Worm (Caenorhabditis elegans) whole organism, midembryonic: ENCODE measurements around the gene srh-178.
"Not testable (repeated sequence)": the region's sequence is repeated elsewhere in the genome, so short reads cannot be mapped to it uniquely, and the experiment has no call there.

Source experiments
- cog-1 ChIP-seq: sonication (generic microtip); optimal IDR thresholded peaks from 2 replicates; lab custom pipeline; 2016; ENCODE audit warnings: missing genetic modification characterization, missing compliant biosample characterization
- flt-1 ChIP-seq: fragments of 200-800 bp; sonication (Bioruptor generic); IDR thresholded peaks from 2 replicates; pipeline ENCODE4 v1.3.6; 2022; ENCODE audit warnings: missing genetic modification characterization, missing compliant biosample characterization

DNA sequence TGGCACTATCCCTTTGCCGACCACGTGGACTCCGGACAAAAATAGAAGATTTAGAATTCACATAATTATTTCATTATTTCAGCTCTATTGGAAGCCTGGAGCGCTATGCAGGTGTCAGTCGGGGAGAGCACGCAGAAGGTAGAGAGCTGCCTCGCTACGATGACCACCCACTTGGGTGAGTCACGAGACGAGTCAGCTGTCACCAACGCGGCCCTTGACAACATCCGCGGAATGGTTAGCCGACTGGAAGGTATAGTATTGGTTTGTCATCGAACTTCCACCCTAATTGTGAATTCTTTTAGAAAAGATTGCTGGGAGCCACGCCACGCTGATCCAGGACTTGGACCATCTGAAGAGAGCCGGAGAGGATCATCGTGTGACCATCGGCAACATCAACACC, 40.7 kb downstream of the srh-178 start, which contains the start of gene ZK262.9:
- not testable (repeated sequence) for TF ChIP-seq flt-1 (GFP tag; lab: Robert Waterston, UW); cog-1
